Worm (Caenorhabditis elegans) whole organism, young adult: ENCODE data around the gene C14A6.6.
"Not testable (repeated sequence)": the region's sequence is repeated elsewhere in the genome, so short reads cannot be mapped to it uniquely, and the experiment has no call there.

ENCODE experiments used
- D2030.7 ChIP-seq: fragments of 200-800 bp; sonication (Bioruptor generic); IDR thresholded peaks from 2 replicates; pipeline ENCODE4 v1.3.6; 2022; ENCODE audit warnings: missing genetic modification reagents, missing genetic modification characterization, missing compliant biosample characterization
- Y56A3A.18 ChIP-seq: fragments of 200-800 bp; sonication (Bioruptor generic); IDR thresholded peaks from 2 replicates; pipeline ENCODE4 v1.3.6; 2022; ENCODE audit warnings: missing genetic modification reagents, missing genetic modification characterization, missing compliant biosample characterization
- athp-1 ChIP-seq: sonication (generic microtip); optimal IDR thresholded peaks from 2 replicates; lab custom pipeline; 2017; ENCODE audit warnings: mild to moderate bottlenecking, missing genetic modification characterization, missing compliant biosample characterization
- ceh-91 ChIP-seq: fragments of 200-800 bp; sonication (Bioruptor generic); IDR thresholded peaks from 2 replicates; pipeline ENCODE4 v1.3.6; 2022; ENCODE audit warnings: missing genetic modification reagents, missing genetic modification characterization, missing compliant biosample characterization
- hmg-1.2 ChIP-seq: fragments of 200-800 bp; sonication (Bioruptor generic); IDR thresholded peaks from 2 replicates; pipeline ENCODE4 v1.3.6; 2022; ENCODE audit warnings: missing genetic modification reagents, missing genetic modification characterization, missing compliant biosample characterization
- let-607 ChIP-seq, 2 experiments: fragments of 200-800 bp in 1 of 2; sonication (Bioruptor generic) in 1 of 2; sonication (generic microtip) in 1 of 2; optimal IDR thresholded peaks; 2 replicates each; lab custom pipeline; 2016 to 2018; ENCODE audit warnings: mild to moderate bottlenecking in 2 of 2, missing compliant biosample characterization in 2 of 2, missing genetic modification characterization in 2 of 2, moderate library complexity in 2 of 2, missing genotype in 1 of 2
- nhr-27 ChIP-seq: fragments of 200-800 bp; sonication (Bioruptor generic); optimal IDR thresholded peaks from 2 replicates; lab custom pipeline; 2018; ENCODE audit warnings: mild to moderate bottlenecking, missing genetic modification characterization, moderate library complexity, missing compliant biosample characterization
- pha-4 ChIP-seq: fragments of 150-350 bp; sonication (generic microtip); optimal IDR thresholded peaks from 2 replicates; lab custom pipeline; 2014; ENCODE audit warnings: missing biosample characterization, missing genetic modification reagents, missing genetic modification characterization
- rec-8 ChIP-seq, 2 experiments: sonication (generic microtip); optimal IDR thresholded peaks; 2 replicates each; lab custom pipeline; 2016; ENCODE audit warnings: mild to moderate bottlenecking in 2 of 2, missing genetic modification characterization in 2 of 2, missing genetic modification reagents in 2 of 2, missing genotype in 2 of 2, missing biosample characterization in 1 of 2, missing compliant biosample characterization in 1 of 2, moderate library complexity in 1 of 2
- snpc-4 ChIP-seq, 5 experiments: fragments of 150-350 bp in 1 of 5; sonication (generic microtip) in 4 of 5; optimal IDR thresholded peaks; 2 replicates each; lab custom pipeline; 2014 to 2018; ENCODE audit warnings: missing genetic modification characterization in 5 of 5, missing biosample characterization in 3 of 5, antibody characterized with exemption in 2 of 5, mild to moderate bottlenecking in 2 of 5, missing compliant biosample characterization in 2 of 5, missing genotype in 2 of 5, moderate library complexity in 2 of 5, missing genetic modification reagents in 1 of 5
- unc-130 ChIP-seq: sonication (generic microtip); optimal IDR thresholded peaks from 2 replicates; lab custom pipeline; 2016; ENCODE audit warnings: missing genetic modification reagents, missing genetic modification characterization, missing compliant biosample characterization
- unc-62 ChIP-seq: fragments of 150-350 bp; optimal IDR thresholded peaks from 2 replicates; lab custom pipeline; 2014; ENCODE audit warnings: missing biosample characterization, missing genetic modification reagents, missing genetic modification characterization
- ztf-18 ChIP-seq: sonication (generic microtip); optimal IDR thresholded peaks from 2 replicates; lab custom pipeline; 2016; ENCODE audit warnings: missing genotype, mild to moderate bottlenecking, missing genetic modification characterization, missing compliant biosample characterization

ce11 chrV:18216175-18216574 lies 49.1 kb upstream of the C14A6.6 start, which contains the start of gene F16H6.8:
- not testable (repeated sequence) for TF ChIP-seq nhr-27 (tag; lab: Kevin White, UChicago); unc-130; snpc-4 (GFP tag; optimal IDR thresholded peaks at IDR 0.05; lab: Kevin White, UChicago); snpc-4 (tag; optimal IDR thresholded peaks at IDR 0.05; lab: Kevin White, UChicago); hmg-1.2; ceh-91 (GFP tag; lab: Robert Waterston, UW); pha-4 (tag; lab: Kevin White, UChicago); ztf-18 (tag; lab: Kevin White, UChicago); unc-62 (GFP tag; lab: Kevin White, UChicago); rec-8 (tag; optimal IDR thresholded peaks at IDR 0.05; lab: Kevin White, UChicago); D2030.7; let-607 (tag; optimal IDR thresholded peaks at IDR 0.05; lab: Kevin White, UChicago); athp-1; Y56A3A.18
